Fruit fly (Drosophila melanogaster) whole organism, embryonic: ENCODE measurements around the gene CG10470.

Experiments
- Atf-2 ChIP-seq: fragments of 200-800 bp; sonication (Bioruptor generic); optimal IDR thresholded peaks from 2 replicates; lab custom pipeline; 2016; ENCODE audit warnings: missing biosample characterization, missing genetic modification characterization
- C15 ChIP-seq: fragments of 200-800 bp; sonication (Bioruptor generic); IDR thresholded peaks from 3 replicates; pipeline ENCODE4 v1.3.6; 2022; ENCODE audit warnings: missing biosample characterization, missing genetic modification characterization
- CG11085 ChIP-seq: fragments of 200-800 bp; sonication (Bioruptor generic); IDR thresholded peaks from 2 replicates; pipeline ENCODE4 v1.3.6; 2022; ENCODE audit warnings: missing biosample characterization, missing genetic modification characterization
- CG11247 ChIP-seq: fragments of 200-800 bp; sonication (Bioruptor generic); IDR thresholded peaks from 2 replicates; pipeline ENCODE4 v1.3.6; 2022; ENCODE audit warnings: missing biosample characterization, missing genetic modification characterization
- CG12942 ChIP-seq: fragments of 200-800 bp; sonication (Bioruptor generic); optimal IDR thresholded peaks from 3 replicates; lab custom pipeline; 2016; ENCODE audit warnings: missing biosample characterization, missing genetic modification characterization
- CG1603 ChIP-seq: fragments of 200-800 bp; sonication (Bioruptor generic); optimal IDR thresholded peaks from 2 replicates; lab custom pipeline; 2019; ENCODE audit warnings: missing biosample characterization, mild to moderate bottlenecking, missing genetic modification characterization, moderate library complexity
- CG1647 ChIP-seq: fragments of 200-800 bp; sonication (Bioruptor generic); optimal IDR thresholded peaks from 3 replicates; lab custom pipeline; 2016; ENCODE audit warnings: missing biosample characterization, missing genetic modification characterization
- CG17361 ChIP-seq: fragments of 200-800 bp; sonication (Bioruptor generic); IDR thresholded peaks from 3 replicates; pipeline ENCODE4 v1.3.6; 2022; ENCODE audit warnings: missing biosample characterization, missing genetic modification characterization
- CG17829 ChIP-seq: fragments of 200-800 bp; optimal IDR thresholded peaks from 2 replicates; lab custom pipeline; 2019; ENCODE audit warnings: missing biosample characterization, mild to moderate bottlenecking, missing genetic modification characterization, moderate library complexity
- CG18764 ChIP-seq: fragments of 200-800 bp; sonication (Bioruptor generic); optimal IDR thresholded peaks from 3 replicates; lab custom pipeline; 2016; ENCODE audit warnings: missing biosample characterization, missing genetic modification characterization
- CG2120 ChIP-seq: fragments of 200-800 bp; sonication (Bioruptor generic); optimal IDR thresholded peaks from 3 replicates; lab custom pipeline; 2016; ENCODE audit warnings: missing biosample characterization, missing genetic modification characterization
- CG30403 ChIP-seq: fragments of 200-800 bp; sonication (Bioruptor generic); optimal IDR thresholded peaks from 3 replicates; lab custom pipeline; 2016; ENCODE audit warnings: missing biosample characterization, missing genetic modification characterization
- CG3065 ChIP-seq: fragments of 200-800 bp; sonication (Bioruptor generic); optimal IDR thresholded peaks from 2 replicates; lab custom pipeline; 2016; ENCODE audit warnings: missing biosample characterization, missing genetic modification characterization
- CG32532 ChIP-seq: fragments of 200-800 bp; sonication (Bioruptor generic); IDR thresholded peaks from 2 replicates; pipeline ENCODE4 v1.3.6; 2022; ENCODE audit warnings: missing biosample characterization, missing genetic modification characterization
- CG32767 ChIP-seq: fragments of 200-800 bp; sonication (Bioruptor generic); IDR thresholded peaks from 2 replicates; pipeline ENCODE4 v1.3.6; 2022; ENCODE audit warnings: missing biosample characterization, missing genetic modification characterization
- CG3407 ChIP-seq: fragments of 200-800 bp; sonication (Bioruptor generic); optimal IDR thresholded peaks from 2 replicates; lab custom pipeline; 2018; ENCODE audit warnings: missing biosample characterization, mild to moderate bottlenecking, missing genetic modification characterization
- CG4282 ChIP-seq: fragments of 200-800 bp; sonication (Bioruptor generic); optimal IDR thresholded peaks from 2 replicates; lab custom pipeline; 2016; ENCODE audit warnings: missing biosample characterization, missing genetic modification characterization
- CG4730 ChIP-seq: fragments of 200-800 bp; sonication (Bioruptor generic); IDR thresholded peaks from 2 replicates; pipeline ENCODE4 v1.3.6; 2022; ENCODE audit warnings: missing biosample characterization, missing genetic modification characterization
- CG4820 ChIP-seq: fragments of 200-800 bp; sonication (Bioruptor generic); optimal IDR thresholded peaks from 3 replicates; lab custom pipeline; 2016; ENCODE audit warnings: missing biosample characterization, missing genetic modification characterization
- CG5245 ChIP-seq: fragments of 200-800 bp; sonication (Bioruptor generic); optimal IDR thresholded peaks from 3 replicates; lab custom pipeline; 2016; ENCODE audit warnings: missing biosample characterization, missing genetic modification characterization
- CG7928 ChIP-seq: fragments of 200-800 bp; sonication (Bioruptor generic); optimal IDR thresholded peaks from 2 replicates; lab custom pipeline; 2017; ENCODE audit warnings: missing biosample characterization, mild to moderate bottlenecking, missing genetic modification characterization
- CG9797 ChIP-seq: fragments of 200-800 bp; sonication (Bioruptor generic); optimal IDR thresholded peaks from 3 replicates; lab custom pipeline; 2018; ENCODE audit warnings: missing biosample characterization, mild to moderate bottlenecking, missing genetic modification characterization
- Dbx ChIP-seq: fragments of 200-800 bp; sonication (Bioruptor generic); IDR thresholded peaks from 3 replicates; pipeline ENCODE4 v1.3.6; 2022; ENCODE audit warnings: missing biosample characterization, missing genetic modification characterization
- Dfd ChIP-seq, 2 experiments: fragments of >200 bp; optimal IDR thresholded peaks; 2 replicates each; lab custom pipeline; 2017; ENCODE audit warnings: missing biosample characterization in 2 of 2, missing genetic modification characterization in 2 of 2
- Drgx ChIP-seq: fragments of 200-800 bp; sonication (Bioruptor generic); IDR thresholded peaks from 2 replicates; pipeline ENCODE4 v1.3.6; 2022; ENCODE audit warnings: missing biosample characterization, missing genetic modification characterization
- HmgD ChIP-seq: fragments of 200-800 bp; sonication (Bioruptor generic); optimal IDR thresholded peaks from 3 replicates; lab custom pipeline; 2016; ENCODE audit warnings: missing biosample characterization, missing genetic modification characterization
- Hmx ChIP-seq: fragments of 200-800 bp; sonication (Bioruptor generic); optimal IDR thresholded peaks from 2 replicates; lab custom pipeline; 2016; ENCODE audit warnings: missing biosample characterization, missing genetic modification characterization
- Kr ChIP-seq: fragments of 200-800 bp; sonication (Bioruptor generic); optimal IDR thresholded peaks from 2 replicates; lab custom pipeline; 2017; ENCODE audit warnings: missing biosample characterization, mild to moderate bottlenecking, missing genetic modification characterization
- Lhr ChIP-seq: fragments of 200-800 bp; sonication (Bioruptor generic); optimal IDR thresholded peaks from 3 replicates; lab custom pipeline; 2017; ENCODE audit warnings: mild to moderate bottlenecking, missing biosample characterization, missing genetic modification reagents, missing genetic modification characterization
- MBD-R2 ChIP-seq: fragments of 200-800 bp; sonication (Bioruptor generic); IDR thresholded peaks from 2 replicates; pipeline ENCODE4 v1.3.6; 2022; ENCODE audit warnings: missing biosample characterization, missing genetic modification characterization
- Max ChIP-seq: fragments of 200-800 bp; sonication (Bioruptor generic); optimal IDR thresholded peaks from 2 replicates; lab custom pipeline; 2016; ENCODE audit warnings: missing biosample characterization, mild to moderate bottlenecking, missing genetic modification characterization
- Tbp ChIP-seq: fragments of >200 bp; optimal IDR thresholded peaks from 2 replicates; lab custom pipeline; 2018; ENCODE audit warnings: missing biosample characterization, missing genetic modification characterization
- ac ChIP-seq: fragments of 200-800 bp; sonication (Bioruptor generic); optimal IDR thresholded peaks from 3 replicates; lab custom pipeline; 2017; ENCODE audit warnings: missing biosample characterization, mild to moderate bottlenecking, missing genetic modification characterization
- cas ChIP-seq: fragments of 200-800 bp; sonication (Bioruptor generic); IDR thresholded peaks from 2 replicates; pipeline ENCODE4 v1.3.6; 2022; ENCODE audit warnings: missing biosample characterization, missing genetic modification characterization
- chn ChIP-seq: fragments of 200-800 bp; sonication (Bioruptor generic); optimal IDR thresholded peaks from 2 replicates; lab custom pipeline; 2016; ENCODE audit warnings: missing biosample characterization, missing genetic modification characterization
- ci ChIP-seq: fragments of 200-800 bp; sonication (Bioruptor generic); IDR thresholded peaks from 3 replicates; pipeline ENCODE4 v1.3.6; 2022; ENCODE audit warnings: missing biosample characterization, missing genetic modification characterization
- dan ChIP-seq: fragments of 200-800 bp; sonication (Bioruptor generic); IDR thresholded peaks from 2 replicates; pipeline ENCODE4 v1.3.6; 2022; ENCODE audit warnings: missing biosample characterization, missing genetic modification characterization
- gt ChIP-seq: fragments of 200-800 bp; sonication (Bioruptor generic); IDR thresholded peaks from 2 replicates; pipeline ENCODE4 v1.3.6; 2022; ENCODE audit warnings: missing biosample characterization, missing genetic modification characterization
- h ChIP-seq: fragments of >200 bp; optimal IDR thresholded peaks from 2 replicates; lab custom pipeline; 2017
- hbn ChIP-seq: fragments of 200-800 bp; sonication (Bioruptor generic); IDR thresholded peaks from 2 replicates; pipeline ENCODE4 v1.3.6; 2022; ENCODE audit warnings: missing biosample characterization, missing genetic modification characterization; ENCODE audit not compliant: partially characterized antibody
- jumu ChIP-seq: fragments of 200-800 bp; sonication (Bioruptor generic); optimal IDR thresholded peaks from 3 replicates; lab custom pipeline; 2016; ENCODE audit warnings: missing biosample characterization, missing genetic modification characterization
- kay ChIP-seq: fragments of 200-800 bp; sonication (Bioruptor generic); optimal IDR thresholded peaks from 2 replicates; lab custom pipeline; 2016; ENCODE audit warnings: missing biosample characterization, missing genetic modification characterization
- ken ChIP-seq: fragments of 200-800 bp; sonication (Bioruptor generic); IDR thresholded peaks from 3 replicates; pipeline ENCODE4 v1.3.6; 2022; ENCODE audit warnings: missing biosample characterization, missing genetic modification characterization
- lilli ChIP-seq: fragments of 200-800 bp; sonication (Bioruptor generic); optimal IDR thresholded peaks from 3 replicates; lab custom pipeline; 2016; ENCODE audit warnings: missing biosample characterization, missing genetic modification characterization
- maf-S ChIP-seq: fragments of 200-800 bp; sonication (Bioruptor generic); optimal IDR thresholded peaks from 2 replicates; lab custom pipeline; 2016; ENCODE audit warnings: missing biosample characterization, missing genetic modification characterization
- nerfin-1 ChIP-seq: fragments of 200-800 bp; sonication (Bioruptor generic); optimal IDR thresholded peaks from 3 replicates; lab custom pipeline; 2019; ENCODE audit warnings: missing biosample characterization, mild to moderate bottlenecking, missing genetic modification characterization, moderate library complexity
- p53 ChIP-seq: fragments of 200-800 bp; sonication (Bioruptor generic); optimal IDR thresholded peaks from 2 replicates; lab custom pipeline; 2016; ENCODE audit warnings: missing biosample characterization, missing genetic modification characterization
- peb ChIP-seq: fragments of 200-800 bp; sonication (Bioruptor generic); IDR thresholded peaks from 2 replicates; pipeline ENCODE4 v1.3.6; 2022; ENCODE audit warnings: missing biosample characterization, missing genetic modification characterization
- salm ChIP-seq: fragments of 200-800 bp; sonication (Bioruptor generic); optimal IDR thresholded peaks from 2 replicates; lab custom pipeline; 2018; ENCODE audit warnings: missing biosample characterization, mild to moderate bottlenecking, missing genetic modification characterization
- scrt ChIP-seq: fragments of 200-800 bp; sonication (Bioruptor generic); optimal IDR thresholded peaks from 2 replicates; lab custom pipeline; 2018; ENCODE audit warnings: missing biosample characterization, mild to moderate bottlenecking, missing genetic modification characterization, moderate library complexity
- so ChIP-seq: fragments of 200-800 bp; sonication (Bioruptor generic); IDR thresholded peaks from 3 replicates; pipeline ENCODE4 v1.3.6; 2022; ENCODE audit warnings: missing biosample characterization, missing genetic modification characterization
- wor ChIP-seq: fragments of 200-800 bp; sonication (Bioruptor generic); IDR thresholded peaks from 2 replicates; pipeline ENCODE4 v1.3.6; 2022; ENCODE audit warnings: missing biosample characterization, missing genetic modification characterization
- zf30C ChIP-seq: fragments of 200-800 bp; sonication (Bioruptor generic); optimal IDR thresholded peaks from 3 replicates; lab custom pipeline; 2018; ENCODE audit warnings: missing biosample characterization, mild to moderate bottlenecking, missing genetic modification characterization

CG10470 gene

dm6 chr2L:19051534-19052100 lies 2.7 kb downstream of the CG10470 start, which contains the start of gene Rpn3 (continued):
- TF ChIP-seq CG11247 (GFP tag; lab: Robert Waterston, UW) (peak; percentile 71), gt (GFP tag; lab: Robert Waterston, UW) (0 out of 2 replicates have a peak, but pooled peaks have one; percentile 19), lilli (GFP tag; lab: Kevin White, UChicago) (peak; percentile 91), dan (GFP tag; lab: Robert Waterston, UW) (no peak), Dbx (GFP tag; lab: Robert Waterston, UW) (peak; percentile 88), CG3065 (GFP tag; lab: Kevin White, UChicago) (peak; percentile 22), CG1647 (GFP tag; lab: Kevin White, UChicago) (peak; percentile 54), kay (GFP tag; lab: Kevin White, UChicago) (peak; percentile 79), CG3407 (peak; percentile 69), h (lab: Kevin White, UChicago) (no peak), CG11085 (GFP tag; lab: Robert Waterston, UW) (peak; percentile 69; the same call in 1 of the 2 replicates), CG5245 (peak; percentile 62), jumu (GFP tag; lab: Kevin White, UChicago) (peak; percentile 73), CG12942 (peak; percentile 85), wor (peak; percentile 71), CG18764 (GFP tag; lab: Kevin White, UChicago) (peak; percentile 82), C15 (GFP tag; lab: Robert Waterston, UW) (peak; percentile 73; the same call in 1 of the 3 replicates), CG9797 (no peak), CG7928 (no peak), Atf-2 (GFP tag; lab: Kevin White, UChicago) (peak; percentile 79), Kr (GFP tag; lab: Kevin White, UChicago) (no peak), ci (GFP tag; lab: Robert Waterston, UW) (peak; percentile 89), CG4730 (GFP tag; lab: Robert Waterston, UW) (peak; percentile 82), CG17829 (peak; percentile 88), p53 (GFP tag; lab: Kevin White, UChicago) (peak; percentile 44), ken (GFP tag; lab: Robert Waterston, UW) (peak; percentile 76; the same call in 2 of the 3 replicates), CG4282 (GFP tag; lab: Kevin White, UChicago) (peak; percentile 38), so (GFP tag; lab: Robert Waterston, UW) (peak; percentile 84), HmgD (GFP tag; lab: Kevin White, UChicago) (peak; percentile 67), Hmx (GFP tag; lab: Kevin White, UChicago) (no peak), CG32532 (peak; percentile 88), hbn (GFP tag; lab: Robert Waterston, UW) (peak; percentile 64), CG2120 (peak; percentile 92), CG4820 (GFP tag; lab: Kevin White, UChicago) (peak; percentile 73), cas (GFP tag; lab: Robert Waterston, UW) (peak; percentile 69), scrt (peak; percentile 63), CG32767 (GFP tag; lab: Robert Waterston, UW) (peak; percentile 77), ac (GFP tag; lab: Kevin White, UChicago) (no peak), CG1603 (tag; lab: Kevin White, UChicago) (peak; percentile 77), Tbp (GFP tag; lab: Kevin White, UChicago) (no peak), chn (peak; percentile 77), Drgx (GFP tag; lab: Robert Waterston, UW) (peak; percentile 73), zf30C (GFP tag; lab: Kevin White, UChicago) (peak; percentile 96), Max (GFP tag; lab: Kevin White, UChicago) (peak; percentile 89), Dfd (GFP tag; optimal IDR thresholded peaks at IDR 0.05; lab: Kevin White, UChicago) (no peak), Lhr (GFP tag; lab: Kevin White, UChicago) (peak; percentile 34), CG30403 (GFP tag; lab: Kevin White, UChicago) (peak; percentile 91), CG17361 (GFP tag; lab: Robert Waterston, UW) (peak; percentile 83), maf-S (GFP tag; lab: Kevin White, UChicago) (peak; percentile 76), salm (tag; lab: Kevin White, UChicago) (peak; percentile 68), nerfin-1 (tag; lab: Kevin White, UChicago) (peak; percentile 64), peb (peak; percentile 79), MBD-R2 (peak; percentile 73)
